Worm (Caenorhabditis elegans) whole organism, L4 larva: ENCODE results near the gene C16A3.2.

ENCODE experiments used
- D1046.2 ChIP-seq: fragments of 200-800 bp; sonication (Bioruptor generic); IDR thresholded peaks from 2 replicates; pipeline ENCODE4 v1.3.6; 2022; ENCODE audit warnings: missing genetic modification characterization, missing compliant biosample characterization
- F26F4.8 ChIP-seq: fragments of 200-800 bp; sonication (Bioruptor generic); conservative IDR thresholded peaks from 2 replicates; pipeline ENCODE4 v1.3.6; 2022; ENCODE audit warnings: missing genetic modification characterization, missing compliant biosample characterization
- T20F7.1 ChIP-seq: fragments of 200-800 bp; sonication (Bioruptor generic); optimal IDR thresholded peaks from 2 replicates; lab custom pipeline; 2018; ENCODE audit warnings: mild to moderate bottlenecking, missing genetic modification characterization, missing compliant biosample characterization
- Y48G9A.11 ChIP-seq: fragments of 200-800 bp; sonication (Bioruptor generic); IDR thresholded peaks from 2 replicates; pipeline ENCODE4 v1.3.6; 2022; ENCODE audit warnings: missing genetic modification reagents, missing genetic modification characterization, missing compliant biosample characterization
- Y75B8A.6 ChIP-seq: fragments of 200-800 bp; sonication (Bioruptor generic); IDR thresholded peaks from 2 replicates; pipeline ENCODE4 v1.3.6; 2022; ENCODE audit warnings: missing genetic modification reagents, missing genetic modification characterization, missing compliant biosample characterization
- ZK546.5 ChIP-seq, 2 experiments: sonication (generic microtip); optimal IDR thresholded peaks; 2 replicates each; lab custom pipeline; 2017; ENCODE audit warnings: missing biosample characterization in 2 of 2, missing genetic modification characterization in 2 of 2
- aly-2 ChIP-seq: sonication (generic microtip); optimal IDR thresholded peaks from 2 replicates; lab custom pipeline; 2018; ENCODE audit warnings: missing biosample characterization, missing genetic modification characterization
- ceh-20 ChIP-seq: fragments of 200-800 bp; sonication (Bioruptor generic); IDR thresholded peaks from 2 replicates; pipeline ENCODE4 v1.3.6; 2022; ENCODE audit warnings: missing genetic modification reagents, missing genetic modification characterization, missing compliant biosample characterization
- ceh-28 ChIP-seq: fragments of 150-350 bp; optimal IDR thresholded peaks from 2 replicates; lab custom pipeline; 2014; ENCODE audit warnings: missing biosample characterization, missing genetic modification reagents, missing genetic modification characterization
- ceh-32 ChIP-seq: sonication (generic microtip); optimal IDR thresholded peaks from 2 replicates; lab custom pipeline; 2016; ENCODE audit warnings: mild to moderate bottlenecking, missing genetic modification characterization, missing compliant biosample characterization; ENCODE audit not compliant: poor library complexity
- ceh-62 ChIP-seq: sonication (generic microtip); optimal IDR thresholded peaks from 2 replicates; lab custom pipeline; 2017; ENCODE audit warnings: missing biosample characterization, missing genetic modification characterization
- daf-12 ChIP-seq: fragments of 150-350 bp; optimal IDR thresholded peaks from 2 replicates; lab custom pipeline; 2014; ENCODE audit warnings: missing biosample characterization, missing genetic modification reagents, missing genetic modification characterization
- daf-8 ChIP-seq: fragments of 200-800 bp; sonication (Bioruptor generic); IDR thresholded peaks from 2 replicates; pipeline ENCODE4 v1.3.6; 2022; ENCODE audit warnings: missing genetic modification characterization, missing compliant biosample characterization
- dmd-6 ChIP-seq: fragments of 200-800 bp; sonication (Bioruptor generic); IDR thresholded peaks from 2 replicates; pipeline ENCODE4 v1.3.6; 2022; ENCODE audit warnings: missing genetic modification reagents, missing genetic modification characterization, missing compliant biosample characterization
- dmd-9 ChIP-seq: fragments of 200-800 bp; sonication (Bioruptor generic); IDR thresholded peaks from 2 replicates; pipeline ENCODE4 v1.3.6; 2022; ENCODE audit warnings: missing genetic modification reagents, missing genetic modification characterization, missing compliant biosample characterization
- dpl-1 ChIP-seq: fragments of 150-350 bp; optimal IDR thresholded peaks from 2 replicates; lab custom pipeline; 2014; ENCODE audit warnings: missing biosample characterization, missing genetic modification reagents, missing genetic modification characterization
- egl-43 ChIP-seq: fragments of 200-800 bp; sonication (Bioruptor generic); IDR thresholded peaks from 2 replicates; pipeline ENCODE4 v1.3.6; 2022; ENCODE audit warnings: missing genetic modification reagents, missing genetic modification characterization, missing compliant biosample characterization
- fkh-10 ChIP-seq: fragments of 150-350 bp; optimal IDR thresholded peaks from 2 replicates; lab custom pipeline; 2014; ENCODE audit warnings: missing biosample characterization, missing genetic modification reagents, missing genetic modification characterization
- hif-1 ChIP-seq, 2 experiments: sonication (generic microtip); optimal IDR thresholded peaks; 2 replicates each; lab custom pipeline; 2016 to 2017; ENCODE audit warnings: missing compliant biosample characterization in 2 of 2, missing genetic modification characterization in 2 of 2, missing genetic modification reagents in 2 of 2, missing genotype in 2 of 2, mild to moderate bottlenecking in 1 of 2
- hlh-11 ChIP-seq: fragments of 200-800 bp; sonication (Bioruptor generic); optimal IDR thresholded peaks from 2 replicates; lab custom pipeline; 2018; ENCODE audit warnings: mild to moderate bottlenecking, missing genetic modification characterization, missing compliant biosample characterization
- hmg-1.1 ChIP-seq: fragments of 200-800 bp; sonication (Bioruptor generic); IDR thresholded peaks from 2 replicates; pipeline ENCODE4 v1.3.6; 2022; ENCODE audit warnings: missing genetic modification reagents, missing genetic modification characterization, missing compliant biosample characterization
- jun-1 ChIP-seq: fragments of 150-350 bp; optimal IDR thresholded peaks from 2 replicates; lab custom pipeline; 2014; ENCODE audit warnings: missing biosample characterization, missing genetic modification reagents, missing genetic modification characterization
- lin-1 ChIP-seq: fragments of 200-800 bp; sonication (Bioruptor generic); IDR thresholded peaks from 2 replicates; pipeline ENCODE4 v1.3.6; 2022; ENCODE audit warnings: missing genetic modification reagents, missing genetic modification characterization, missing compliant biosample characterization
- lin-13 ChIP-seq: fragments of 150-350 bp; optimal IDR thresholded peaks from 2 replicates; lab custom pipeline; 2014; ENCODE audit warnings: missing biosample characterization, missing genetic modification reagents, missing genetic modification characterization
- lin-15B ChIP-seq: fragments of 150-350 bp; sonication (generic microtip); optimal IDR thresholded peaks from 3 replicates; lab custom pipeline; 2014; ENCODE audit warnings: missing biosample characterization, missing genetic modification characterization
- lin-39 ChIP-seq: fragments of 150-350 bp; optimal IDR thresholded peaks from 2 replicates; lab custom pipeline; 2014; ENCODE audit warnings: missing biosample characterization, missing genetic modification reagents, missing genetic modification characterization
- lir-3 ChIP-seq: sonication (generic microtip); optimal IDR thresholded peaks from 2 replicates; lab custom pipeline; 2016; ENCODE audit warnings: mild to moderate bottlenecking, missing genetic modification characterization, missing compliant biosample characterization
- lsy-2 ChIP-seq, 2 experiments: fragments of 150-350 bp in 1 of 2; sonication (generic microtip) in 1 of 2; optimal IDR thresholded peaks; 2 replicates each; lab custom pipeline; 2014 to 2017; ENCODE audit warnings: missing biosample characterization in 2 of 2, missing genetic modification characterization in 2 of 2
- madf-5 ChIP-seq, 2 experiments: fragments of 200-800 bp; sonication (Bioruptor generic); IDR thresholded peaks; 2 replicates each; pipeline ENCODE4 v1.3.6; 2022; ENCODE audit warnings: missing compliant biosample characterization in 2 of 2, missing genetic modification characterization in 2 of 2
- mdl-1 ChIP-seq, 2 experiments: fragments of 150-350 bp in 1 of 2; sonication (generic microtip) in 1 of 2; optimal IDR thresholded peaks; 2 replicates each; lab custom pipeline; 2014 to 2017; ENCODE audit warnings: missing biosample characterization in 2 of 2, missing genetic modification characterization in 2 of 2
- mdt-29 ChIP-seq: fragments of 200-800 bp; sonication (Bioruptor generic); IDR thresholded peaks from 2 replicates; pipeline ENCODE4 v1.3.6; 2022; ENCODE audit warnings: missing genetic modification reagents, missing genetic modification characterization, missing compliant biosample characterization
- mep-1 ChIP-seq: fragments of 150-350 bp; sonication (generic microtip); optimal IDR thresholded peaks from 3 replicates; lab custom pipeline; 2014; ENCODE audit warnings: missing biosample characterization, missing genetic modification characterization
- mxl-2 ChIP-seq: fragments of 200-800 bp; sonication (Bioruptor generic); conservative IDR thresholded peaks from 2 replicates; pipeline ENCODE4 v1.3.6; 2022; ENCODE audit warnings: missing genetic modification reagents, missing genetic modification characterization, missing compliant biosample characterization
- mxl-3 ChIP-seq: fragments of 200-800 bp; sonication (Bioruptor generic); optimal IDR thresholded peaks from 2 replicates; lab custom pipeline; 2018; ENCODE audit warnings: mild to moderate bottlenecking, missing genetic modification characterization, missing compliant biosample characterization
- nhr-10 ChIP-seq: fragments of 150-350 bp; optimal IDR thresholded peaks from 2 replicates; lab custom pipeline; 2014; ENCODE audit warnings: missing biosample characterization, missing genetic modification characterization
- nhr-237 ChIP-seq: sonication (generic microtip); optimal IDR thresholded peaks from 2 replicates; lab custom pipeline; 2017; ENCODE audit warnings: missing biosample characterization, missing genetic modification characterization
- nhr-25 ChIP-seq: sonication (generic microtip); optimal IDR thresholded peaks from 2 replicates; lab custom pipeline; 2017; ENCODE audit warnings: missing genetic modification characterization, mild to moderate bottlenecking, missing compliant biosample characterization, antibody characterized with exemption, moderate library complexity, borderline replicate concordance; ENCODE audit not compliant: insufficient read depth
- nhr-28 ChIP-seq: fragments of 150-350 bp; optimal IDR thresholded peaks from 2 replicates; lab custom pipeline; 2014; ENCODE audit warnings: missing biosample characterization, missing genetic modification characterization
- nhr-41 ChIP-seq: fragments of 200-800 bp; sonication (Bioruptor generic); IDR thresholded peaks from 2 replicates; pipeline ENCODE4 v1.3.6; 2022; ENCODE audit warnings: missing genetic modification reagents, missing genetic modification characterization, missing compliant biosample characterization
- nhr-76 ChIP-seq: fragments of 150-350 bp; optimal IDR thresholded peaks from 2 replicates; lab custom pipeline; 2014; ENCODE audit warnings: missing biosample characterization, missing genetic modification characterization
- nhr-77 ChIP-seq: fragments of 150-350 bp; optimal IDR thresholded peaks from 2 replicates; lab custom pipeline; 2014; ENCODE audit warnings: missing biosample characterization, missing genetic modification characterization
- saeg-2 ChIP-seq: fragments of 200-800 bp; sonication (Bioruptor generic); IDR thresholded peaks from 2 replicates; pipeline ENCODE4 v1.3.6; 2022; ENCODE audit warnings: missing genetic modification reagents, missing genetic modification characterization, missing compliant biosample characterization
- sdz-12 ChIP-seq: fragments of 200-800 bp; sonication (Bioruptor generic); optimal IDR thresholded peaks from 2 replicates; lab custom pipeline; 2018; ENCODE audit warnings: mild to moderate bottlenecking, missing genetic modification characterization, missing compliant biosample characterization
- spr-1 ChIP-seq: sonication (generic microtip); optimal IDR thresholded peaks from 2 replicates; lab custom pipeline; 2016; ENCODE audit warnings: mild to moderate bottlenecking, missing genetic modification characterization, missing compliant biosample characterization
- tag-97 ChIP-seq: fragments of 200-800 bp; sonication (Bioruptor generic); IDR thresholded peaks from 2 replicates; pipeline ENCODE4 v1.3.6; 2022; ENCODE audit warnings: missing genetic modification characterization, missing compliant biosample characterization
- unc-130 ChIP-seq: sonication (generic microtip); optimal IDR thresholded peaks from 2 replicates; lab custom pipeline; 2016; ENCODE audit warnings: missing genetic modification reagents, missing genetic modification characterization, missing compliant biosample characterization
- unc-62 ChIP-seq, 3 experiments: fragments of 150-350 bp in 1 of 3; sonication (generic microtip); optimal IDR thresholded peaks in 2 of 3; peaks in 1 of 3; 1 replicate in 1 of 3; 2 replicates in 2 of 3; lab custom pipeline; 2014 to 2017; ENCODE audit warnings: missing biosample characterization in 3 of 3, missing genetic modification characterization in 3 of 3, missing genetic modification reagents in 3 of 3, missing genotype in 1 of 3
- vab-7 ChIP-seq: fragments of 200-800 bp; sonication (Bioruptor generic); IDR thresholded peaks from 2 replicates; pipeline ENCODE4 v1.3.6; 2022; ENCODE audit warnings: missing genetic modification reagents, missing genetic modification characterization, missing compliant biosample characterization
- zfp-2 ChIP-seq: sonication (generic microtip); optimal IDR thresholded peaks from 2 replicates; lab custom pipeline; 2016; ENCODE audit warnings: mild to moderate bottlenecking, missing genetic modification characterization, missing compliant biosample characterization
- zip-11 ChIP-seq: fragments of 200-800 bp; sonication (Bioruptor generic); IDR thresholded peaks from 2 replicates; pipeline ENCODE4 v1.3.6; 2022; ENCODE audit warnings: missing genetic modification characterization, missing compliant biosample characterization
- ztf-11 ChIP-seq: fragments of 150-350 bp; optimal IDR thresholded peaks from 2 replicates; lab custom pipeline; 2014; ENCODE audit warnings: missing biosample characterization, missing genetic modification characterization
- ztf-7 ChIP-seq: fragments of 150-350 bp; optimal IDR thresholded peaks from 2 replicates; lab custom pipeline; 2014; ENCODE audit warnings: missing biosample characterization, missing genetic modification characterization

Gene C16A3.2

ce11 chrIII:6360825-6361224 is 28.8 kb upstream of the C16A3.2 start:
- TF ChIP-seq lin-1 (no peak), madf-5 (GFP tag; IDR thresholded peaks at IDR 0.05; lab: Robert Waterston, UW) (no peak), nhr-28 (tag; lab: Kevin White, UChicago) (peak; percentile 90), zfp-2 (tag; lab: Kevin White, UChicago) (no peak), mxl-3 (GFP tag; lab: Kevin White, UChicago) (peak; percentile 67), mep-1 (no peak), unc-62 (GFP tag; optimal IDR thresholded peaks at IDR 0.05 in 1 of 2; lab: Kevin White, UChicago) (no peak), unc-62 (tag; optimal IDR thresholded peaks at IDR 0.05; lab: Kevin White, UChicago) (no peak), Y75B8A.6 (GFP tag; lab: Robert Waterston, UW) (no peak), dpl-1 (GFP tag; lab: Kevin White, UChicago) (peak; percentile 7), ZK546.5 (tag; optimal IDR thresholded peaks at IDR 0.05; lab: Kevin White, UChicago) (no peak), Y48G9A.11 (no peak), ztf-7 (tag; lab: Kevin White, UChicago) (no peak), nhr-237 (no peak), daf-8 (GFP tag; lab: Robert Waterston, UW) (no peak), ceh-28 (no peak), spr-1 (tag; lab: Kevin White, UChicago) (no peak), hif-1 (tag; optimal IDR thresholded peaks at IDR 0.05; lab: Kevin White, UChicago) (no peak), T20F7.1 (no peak), mdl-1 (tag; optimal IDR thresholded peaks at IDR 0.05; lab: Kevin White, UChicago) (peak in 1 of 2 experiments; percentile 50), D1046.2 (no peak), egl-43 (no peak), nhr-10 (no peak), zip-11 (GFP tag; lab: Robert Waterston, UW) (no peak), vab-7 (no peak), F26F4.8 (no peak), mxl-2 (no peak), unc-130 (GFP tag; lab: Kevin White, UChicago) (no peak), nhr-25 (tag; lab: Kevin White, UChicago) (no peak), tag-97 (GFP tag; lab: Robert Waterston, UW) (no peak), nhr-76 (tag; lab: Kevin White, UChicago) (no peak), ceh-32 (no peak), ceh-62 (tag; lab: Kevin White, UChicago) (no peak), dmd-6 (peak; percentile 71), nhr-77 (peak; percentile 24), ztf-11 (tag; lab: Kevin White, UChicago) (no peak), hlh-11 (tag; lab: Kevin White, UChicago) (peak; percentile 14), fkh-10 (no peak), mdt-29 (GFP tag; lab: Robert Waterston, UW) (no peak), jun-1 (no peak), aly-2 (tag; lab: Kevin White, UChicago) (no peak), hmg-1.1 (GFP tag; lab: Robert Waterston, UW) (0 out of 2 replicates have a peak, but pooled peaks have one; percentile 7), lin-15B (no peak), saeg-2 (GFP tag; lab: Robert Waterston, UW) (no peak), dmd-9 (GFP tag; lab: Robert Waterston, UW) (no peak), lin-13 (no peak), sdz-12 (GFP tag; lab: Kevin White, UChicago) (no peak), nhr-41 (GFP tag; lab: Robert Waterston, UW) (no peak), ceh-20 (GFP tag; lab: Robert Waterston, UW) (no peak), daf-12 (tag; lab: Kevin White, UChicago) (no peak), lir-3 (tag; lab: Kevin White, UChicago) (no peak), lin-39 (no peak), lsy-2 (tag; optimal IDR thresholded peaks at IDR 0.05; lab: Kevin White, UChicago) (peak in 1 of 2 experiments; percentile 24)
